Fruit fly (Drosophila melanogaster) whole organism: ENCODE measurements around the gene CG9953.

ENCODE experiments used
- CG8478 ChIP-seq: fragments of >200 bp; optimal IDR thresholded peaks from 2 replicates; lab custom pipeline; 2018; ENCODE audit warnings: inconsistent platforms
- Dll ChIP-seq: fragments of >200 bp; optimal IDR thresholded peaks from 2 replicates; lab custom pipeline; 2017
- EcR ChIP-seq, 2 experiments: fragments of >200 bp; optimal IDR thresholded peaks; 2 replicates each; lab custom pipeline; 2017; ENCODE audit warnings: missing biosample characterization in 2 of 2, missing genetic modification characterization in 2 of 2, missing genetic modification reagents in 2 of 2
- psq ChIP-seq: fragments of >200 bp; optimal IDR thresholded peaks from 2 replicates; lab custom pipeline; 2017
- usp ChIP-seq: fragments of >200 bp; optimal IDR thresholded peaks from 2 replicates; lab custom pipeline; 2017; ENCODE audit warnings: missing biosample characterization, missing genetic modification characterization, mixed read lengths

dm6 chr3L:6961992-6962570, 7.4 kb upstream of the CG9953 start:
- no peak for TF ChIP-seq psq (lab: Kevin White, UChicago)
- no peak for TF ChIP-seq usp (GFP tag; lab: Kevin White, UChicago)
- TF ChIP-seq Dll (lab: Kevin White, UChicago) = no peak
- no peak for TF ChIP-seq CG8478 (lab: Kevin White, UChicago)
- no peak for TF ChIP-seq EcR (GFP tag; optimal IDR thresholded peaks at IDR 0.05; lab: Kevin White, UChicago)
